Fruit fly (Drosophila melanogaster): ENCODE measurements around the gene I-t.

DNA sequence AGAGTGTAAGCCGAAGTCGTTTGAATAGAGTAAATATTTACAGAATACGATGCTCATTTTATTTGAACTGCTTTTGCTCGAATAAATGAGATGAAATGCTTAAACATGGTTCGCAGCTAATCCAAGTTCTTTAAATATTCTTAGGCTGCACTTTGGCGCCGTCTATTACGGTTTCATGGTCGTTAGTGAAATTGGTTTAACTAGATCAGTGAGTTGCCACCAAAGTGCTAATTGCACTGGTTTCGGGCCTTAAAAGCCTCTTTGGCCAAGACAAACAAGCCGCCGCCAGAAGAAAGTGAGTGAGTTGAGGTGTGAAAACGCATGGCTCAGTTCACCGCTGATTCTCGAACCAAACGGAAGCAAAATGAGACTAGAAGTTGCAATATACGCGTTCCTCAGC lies 7.5 kb downstream of the I-t start, which contains the start of gene CG14720:
- no peak for TF ChIP-seq usp (GFP tag; optimal IDR thresholded peaks at IDR 0.05)
- no peak for TF ChIP-seq psq (optimal IDR thresholded peaks at IDR 0.05)
- TF ChIP-seq pan (optimal IDR thresholded peaks at IDR 0.05): no peak
- no peak for TF ChIP-seq Dll (optimal IDR thresholded peaks at IDR 0.05)

All from whole organism.